Worm (Caenorhabditis elegans): ENCODE data around the gene Y50D4C.12.

Gene Y50D4C.12

DNA sequence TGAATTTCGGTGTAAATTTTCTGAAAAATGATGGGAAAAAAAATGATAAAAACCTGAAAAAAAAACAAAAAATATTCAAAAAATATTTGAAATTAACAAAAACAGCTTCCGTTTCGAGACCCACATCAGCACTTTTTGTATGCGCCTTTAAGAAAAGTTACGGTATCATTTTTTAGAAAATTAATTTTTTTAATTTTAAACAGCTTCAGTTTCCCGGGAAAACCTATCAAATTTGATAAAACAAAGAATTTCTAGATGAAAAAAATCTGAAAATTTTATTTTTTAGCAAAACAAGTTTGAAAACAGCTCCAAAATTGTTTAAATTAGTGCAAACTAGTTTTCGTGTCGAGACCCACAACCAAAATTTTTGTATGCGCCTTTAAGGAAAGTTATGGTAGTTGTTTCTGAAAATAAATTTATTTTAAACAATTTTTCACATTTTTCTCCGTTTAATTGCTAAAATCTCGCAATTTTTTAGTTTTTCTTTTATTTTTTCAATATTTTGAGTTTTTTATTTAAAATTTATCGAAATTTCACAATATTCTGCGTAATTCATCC is 13.3 kb upstream of the Y50D4C.12 start:
- no peak for TF ChIP-seq hmbx-1 (tag; optimal IDR thresholded peaks at IDR 0.05)
- no peak for TF ChIP-seq ets-7 (tag; optimal IDR thresholded peaks at IDR 0.05)
- no peak for TF ChIP-seq ceh-36 (tag; optimal IDR thresholded peaks at IDR 0.05)
- no peak for TF ChIP-seq tbx-37 (GFP tag; conservative IDR thresholded peaks at IDR 0.05)
- no peak for TF ChIP-seq F13C5.2 (tag; optimal IDR thresholded peaks at IDR 0.05)
- TF ChIP-seq tbx-11 (GFP tag; IDR thresholded peaks at IDR 0.05), result no peak
- TF ChIP-seq flt-1 (GFP tag; IDR thresholded peaks at IDR 0.05), result no peak
- TF ChIP-seq scrt-1 (GFP tag; IDR thresholded peaks at IDR 0.05), result no peak
- TF ChIP-seq hmg-4 (GFP tag; optimal IDR thresholded peaks at IDR 0.05), result no peak
- TF ChIP-seq aly-1 (tag; optimal IDR thresholded peaks at IDR 0.05), result no peak
- TF ChIP-seq ama-1 (optimal IDR thresholded peaks at IDR 0.05), result no peak
- no peak for TF ChIP-seq B0310.2 (tag; optimal IDR thresholded peaks at IDR 0.05)
- no peak for TF ChIP-seq sea-1 (GFP tag; conservative IDR thresholded peaks at IDR 0.05)
- no peak for TF ChIP-seq ceh-13 (GFP tag; optimal IDR thresholded peaks at IDR 0.05)
- no peak for TF ChIP-seq tra-4 (tag; optimal IDR thresholded peaks at IDR 0.05)
- no peak for TF ChIP-seq pes-1 (GFP tag; IDR thresholded peaks at IDR 0.05)
- no peak for TF ChIP-seq hnd-1 (tag; optimal IDR thresholded peaks at IDR 0.05)

DNA sequence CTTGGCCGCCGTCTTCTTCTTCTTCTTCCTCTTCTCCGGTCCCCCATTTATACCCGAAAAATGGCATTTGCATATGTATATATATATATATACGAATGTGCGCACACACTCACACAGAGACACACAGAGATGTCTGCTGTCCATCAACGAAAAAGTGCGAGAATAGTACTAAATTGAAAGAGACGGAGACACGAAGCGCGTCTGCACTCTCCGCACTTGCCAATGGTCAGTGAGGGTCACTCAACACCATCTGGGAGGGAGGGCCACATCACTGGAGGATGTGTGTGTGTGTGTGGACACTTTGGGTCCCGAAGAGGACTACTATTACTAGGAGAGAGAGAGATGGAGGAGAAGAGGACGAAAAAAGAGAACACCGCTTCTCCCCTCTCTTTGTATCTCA is 7.2 kb upstream of the Y50D4C.12 start:
- no peak for TF ChIP-seq sea-1 (GFP tag; conservative IDR thresholded peaks at IDR 0.05)
- peak; percentile 50; the same call in 1 of the 2 replicates for TF ChIP-seq pes-1 (GFP tag; IDR thresholded peaks at IDR 0.05)
- peak; percentile 70 for TF ChIP-seq F13C5.2 (tag; optimal IDR thresholded peaks at IDR 0.05)
- peak; percentile 79 for TF ChIP-seq hmg-4 (GFP tag; optimal IDR thresholded peaks at IDR 0.05)

DNA sequence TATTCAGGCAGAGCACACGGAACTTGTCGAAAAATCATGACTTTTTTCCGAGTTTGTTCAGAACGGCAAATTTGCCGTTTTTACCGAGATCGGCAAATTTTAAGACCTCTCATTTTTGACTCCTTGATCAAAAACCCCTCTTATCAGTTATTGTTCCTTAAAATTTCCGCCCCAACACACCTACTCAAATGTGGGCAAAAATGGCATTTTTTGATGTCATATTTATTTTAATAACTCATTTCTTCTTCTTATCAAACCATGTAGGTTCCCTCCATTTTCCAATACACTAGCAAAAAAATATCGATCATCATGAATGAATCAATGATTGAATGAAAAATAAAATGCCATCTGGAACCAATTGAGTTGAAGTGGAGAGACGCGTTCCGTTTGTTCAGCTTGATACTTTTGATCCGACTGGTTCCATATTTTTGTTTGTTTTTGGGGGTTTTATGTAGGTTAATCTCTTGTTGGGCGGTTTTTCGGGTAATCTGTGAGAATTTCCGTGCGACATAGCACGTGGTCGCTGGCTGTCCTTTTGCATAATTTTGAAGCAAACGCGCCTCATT is 5.8 kb upstream of the Y50D4C.12 start:
- TF ChIP-seq aly-1 (tag; optimal IDR thresholded peaks at IDR 0.05) (no peak), hmg-4 (GFP tag; optimal IDR thresholded peaks at IDR 0.05) (no peak), B0310.2 (tag; optimal IDR thresholded peaks at IDR 0.05) (no peak), ceh-36 (tag; optimal IDR thresholded peaks at IDR 0.05) (no peak), ceh-13 (GFP tag; optimal IDR thresholded peaks at IDR 0.05) (no peak), tra-4 (tag; optimal IDR thresholded peaks at IDR 0.05) (no peak), pes-1 (GFP tag; IDR thresholded peaks at IDR 0.05) (no peak), ets-7 (tag; optimal IDR thresholded peaks at IDR 0.05) (no peak), flt-1 (GFP tag; IDR thresholded peaks at IDR 0.05) (no peak), sea-1 (GFP tag; conservative IDR thresholded peaks at IDR 0.05) (no peak), F13C5.2 (tag; optimal IDR thresholded peaks at IDR 0.05) (no peak), scrt-1 (GFP tag; IDR thresholded peaks at IDR 0.05) (no peak), tbx-11 (GFP tag; IDR thresholded peaks at IDR 0.05) (no peak), tbx-37 (GFP tag; conservative IDR thresholded peaks at IDR 0.05) (no peak), hnd-1 (tag; optimal IDR thresholded peaks at IDR 0.05) (no peak), ama-1 (optimal IDR thresholded peaks at IDR 0.05) (no peak), hmbx-1 (tag; optimal IDR thresholded peaks at IDR 0.05) (no peak)

DNA sequence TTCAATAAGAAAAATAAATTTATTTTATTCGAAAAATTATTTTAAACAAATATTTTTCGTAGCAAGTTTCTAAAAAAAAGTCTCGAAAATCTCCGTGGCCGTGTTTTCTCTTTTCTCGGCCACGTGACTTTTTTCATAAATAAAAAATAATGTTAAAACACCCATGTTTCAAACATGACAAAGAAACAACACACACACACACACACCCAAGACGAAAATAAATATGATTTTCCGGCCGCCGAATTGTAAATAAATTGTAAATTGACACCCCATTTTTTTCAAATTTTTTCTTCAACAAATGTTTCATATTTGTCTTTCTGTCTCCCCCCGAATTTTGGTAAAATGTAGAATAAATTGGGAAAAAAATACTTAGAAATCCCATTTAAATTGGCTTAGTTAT is 4.5 kb upstream of the Y50D4C.12 start:
- no peak for TF ChIP-seq aly-1 (tag; optimal IDR thresholded peaks at IDR 0.05)
- TF ChIP-seq sea-1 (GFP tag; conservative IDR thresholded peaks at IDR 0.05), result no peak
- no peak for TF ChIP-seq tra-4 (tag; optimal IDR thresholded peaks at IDR 0.05)
- no peak for TF ChIP-seq tbx-11 (GFP tag; IDR thresholded peaks at IDR 0.05)
- no peak for TF ChIP-seq hnd-1 (tag; optimal IDR thresholded peaks at IDR 0.05)
- no peak for TF ChIP-seq ets-7 (tag; optimal IDR thresholded peaks at IDR 0.05)
- TF ChIP-seq hmg-4 (GFP tag; optimal IDR thresholded peaks at IDR 0.05), result no peak
- no peak for TF ChIP-seq ama-1 (optimal IDR thresholded peaks at IDR 0.05)
- no peak for TF ChIP-seq hmbx-1 (tag; optimal IDR thresholded peaks at IDR 0.05)
- TF ChIP-seq ceh-13 (GFP tag; optimal IDR thresholded peaks at IDR 0.05), result no peak
- TF ChIP-seq scrt-1 (GFP tag; IDR thresholded peaks at IDR 0.05), result no peak
- no peak for TF ChIP-seq flt-1 (GFP tag; IDR thresholded peaks at IDR 0.05)
- no peak for TF ChIP-seq F13C5.2 (tag; optimal IDR thresholded peaks at IDR 0.05)
- TF ChIP-seq B0310.2 (tag; optimal IDR thresholded peaks at IDR 0.05), result no peak
- TF ChIP-seq tbx-37 (GFP tag; conservative IDR thresholded peaks at IDR 0.05), result no peak
- TF ChIP-seq pes-1 (GFP tag; IDR thresholded peaks at IDR 0.05), result no peak
- no peak for TF ChIP-seq ceh-36 (tag; optimal IDR thresholded peaks at IDR 0.05)

DNA sequence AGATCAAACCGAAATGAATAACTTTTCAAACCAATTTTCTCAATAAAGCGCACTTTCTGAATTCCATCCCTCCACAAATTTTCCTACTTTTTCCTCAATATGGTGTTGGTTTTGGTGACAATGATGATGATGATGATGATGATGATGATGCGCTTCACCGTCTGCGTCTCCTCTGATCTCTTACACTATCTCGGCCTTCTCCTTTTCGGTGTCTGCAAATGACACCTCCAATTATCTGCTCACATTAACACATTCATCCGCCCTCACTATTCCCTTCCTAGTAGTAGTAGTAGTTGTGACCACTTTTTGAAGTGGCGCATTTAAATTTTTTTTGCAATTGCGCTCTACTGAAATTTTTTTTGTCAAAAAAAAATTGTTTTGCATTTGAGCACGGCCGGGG is 3.8 kb upstream of the Y50D4C.12 start:
- TF ChIP-seq ets-7 (tag; optimal IDR thresholded peaks at IDR 0.05), result no peak
- TF ChIP-seq flt-1 (GFP tag; IDR thresholded peaks at IDR 0.05), result no peak
- no peak for TF ChIP-seq hnd-1 (tag; optimal IDR thresholded peaks at IDR 0.05)
- TF ChIP-seq tbx-11 (GFP tag; IDR thresholded peaks at IDR 0.05), result no peak

DNA sequence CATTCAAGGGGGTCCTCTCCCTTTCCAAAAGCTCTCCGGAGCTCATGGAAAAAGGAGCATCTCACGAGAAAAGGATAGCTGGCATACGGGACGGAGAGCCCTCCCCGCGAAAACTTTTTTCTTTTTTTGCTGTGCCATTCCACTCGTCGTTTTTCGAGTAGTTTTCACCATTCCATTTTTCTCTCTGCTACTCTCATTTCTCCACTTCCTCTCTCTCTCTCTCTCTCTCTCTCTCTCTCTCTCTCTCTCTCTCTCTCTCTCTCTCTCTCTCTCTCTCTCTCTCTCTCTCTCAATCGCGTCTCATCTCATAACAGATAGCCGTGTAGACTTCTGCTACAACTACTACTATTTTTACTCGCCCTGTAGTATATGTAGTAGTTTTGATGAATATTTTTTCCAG is 2.7 kb upstream of the Y50D4C.12 start:
- TF ChIP-seq tbx-11 (GFP tag; IDR thresholded peaks at IDR 0.05), result no peak
- TF ChIP-seq ceh-13 (GFP tag; optimal IDR thresholded peaks at IDR 0.05), result no peak
- TF ChIP-seq tbx-37 (GFP tag; conservative IDR thresholded peaks at IDR 0.05), result no peak
- no peak for TF ChIP-seq pes-1 (GFP tag; IDR thresholded peaks at IDR 0.05)
- TF ChIP-seq hnd-1 (tag; optimal IDR thresholded peaks at IDR 0.05), result no peak
- no peak for TF ChIP-seq hmg-4 (GFP tag; optimal IDR thresholded peaks at IDR 0.05)
- no peak for TF ChIP-seq B0310.2 (tag; optimal IDR thresholded peaks at IDR 0.05)
- TF ChIP-seq sea-1 (GFP tag; conservative IDR thresholded peaks at IDR 0.05), result no peak
- TF ChIP-seq flt-1 (GFP tag; IDR thresholded peaks at IDR 0.05), result no peak
- no peak for TF ChIP-seq tra-4 (tag; optimal IDR thresholded peaks at IDR 0.05)
- TF ChIP-seq hmbx-1 (tag; optimal IDR thresholded peaks at IDR 0.05), result no peak
- TF ChIP-seq aly-1 (tag; optimal IDR thresholded peaks at IDR 0.05), result no peak
- no peak for TF ChIP-seq ets-7 (tag; optimal IDR thresholded peaks at IDR 0.05)
- no peak for TF ChIP-seq ama-1 (optimal IDR thresholded peaks at IDR 0.05)
- no peak for TF ChIP-seq F13C5.2 (tag; optimal IDR thresholded peaks at IDR 0.05)
- TF ChIP-seq ceh-36 (tag; optimal IDR thresholded peaks at IDR 0.05), result no peak

DNA sequence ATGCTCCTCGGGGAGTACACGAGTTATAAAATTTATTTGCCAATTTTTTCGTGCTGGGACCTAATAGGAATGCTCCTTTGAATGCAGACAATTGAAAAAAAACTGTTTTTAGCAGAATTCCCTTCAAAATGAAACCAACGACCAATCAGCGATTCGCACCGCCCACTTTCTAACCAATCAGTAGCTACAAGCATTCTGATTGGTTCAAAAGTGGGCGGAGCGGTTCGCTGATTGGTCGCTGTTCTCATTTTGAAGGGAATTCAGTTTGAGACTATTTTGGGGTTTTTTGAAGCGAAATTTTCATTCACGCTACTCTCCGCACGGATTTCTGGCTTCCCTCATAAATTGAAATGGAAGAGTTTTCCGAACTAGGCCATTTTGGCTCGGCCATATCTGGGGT is 739 bp downstream of the Y50D4C.12 start:
- TF ChIP-seq flt-1 (GFP tag; IDR thresholded peaks at IDR 0.05) (no peak), hmg-4 (GFP tag; optimal IDR thresholded peaks at IDR 0.05) (no peak), ets-7 (tag; optimal IDR thresholded peaks at IDR 0.05) (no peak), hnd-1 (tag; optimal IDR thresholded peaks at IDR 0.05) (no peak), ceh-13 (GFP tag; optimal IDR thresholded peaks at IDR 0.05) (no peak), aly-1 (tag; optimal IDR thresholded peaks at IDR 0.05) (no peak), B0310.2 (tag; optimal IDR thresholded peaks at IDR 0.05) (no peak), ceh-36 (tag; optimal IDR thresholded peaks at IDR 0.05) (no peak), scrt-1 (GFP tag; IDR thresholded peaks at IDR 0.05) (no peak), tra-4 (tag; optimal IDR thresholded peaks at IDR 0.05) (no peak), sea-1 (GFP tag; conservative IDR thresholded peaks at IDR 0.05) (no peak)
